Fruit fly (Drosophila melanogaster): Measurements from ENCODE around the gene Usp30.
A peak's percentile ranks its signal among the peaks of the same experiment; 100 is the strongest.

dm6 chrX:5880139-5880924 is 745 bp upstream of the Usp30 start:
- TF ChIP-seq pan (optimal IDR thresholded peaks at IDR 0.05) (no peak), CG8478 (optimal IDR thresholded peaks at IDR 0.05) (peak; percentile 42), psq (optimal IDR thresholded peaks at IDR 0.05) (no peak), EcR (GFP tag; optimal IDR thresholded peaks at IDR 0.05) (no peak), usp (GFP tag; optimal IDR thresholded peaks at IDR 0.05) (no peak)

Measured in whole organism.